Worm (Caenorhabditis elegans) whole organism, L4 larva: Measurements from ENCODE around the gene gsto-2.

Experiments
- D1046.2 ChIP-seq: fragments of 200-800 bp; sonication (Bioruptor generic); IDR thresholded peaks from 2 replicates; pipeline ENCODE4 v1.3.6; 2022; ENCODE audit warnings: missing genetic modification characterization, missing compliant biosample characterization
- F26F4.8 ChIP-seq: fragments of 200-800 bp; sonication (Bioruptor generic); conservative IDR thresholded peaks from 2 replicates; pipeline ENCODE4 v1.3.6; 2022; ENCODE audit warnings: missing genetic modification characterization, missing compliant biosample characterization
- R02D3.7 ChIP-seq: fragments of 150-350 bp; sonication (generic microtip); optimal IDR thresholded peaks from 3 replicates; lab custom pipeline; 2014; ENCODE audit warnings: missing biosample characterization, missing genetic modification characterization
- T20F7.1 ChIP-seq: fragments of 200-800 bp; sonication (Bioruptor generic); optimal IDR thresholded peaks from 2 replicates; lab custom pipeline; 2018; ENCODE audit warnings: mild to moderate bottlenecking, missing genetic modification characterization, missing compliant biosample characterization
- ZK337.2 ChIP-seq: fragments of 200-800 bp; sonication (Bioruptor generic); IDR thresholded peaks from 2 replicates; pipeline ENCODE4 v1.3.6; 2022; ENCODE audit warnings: missing genetic modification reagents, missing genetic modification characterization, missing compliant biosample characterization
- aha-1 ChIP-seq: fragments of 150-350 bp; peaks from one replicate; lab custom pipeline; 2014; ENCODE audit warnings: missing biosample characterization, missing genetic modification characterization
- aly-2 ChIP-seq: sonication (generic microtip); optimal IDR thresholded peaks from 2 replicates; lab custom pipeline; 2018; ENCODE audit warnings: missing biosample characterization, missing genetic modification characterization
- ama-1 ChIP-seq: fragments of 150-350 bp; optimal IDR thresholded peaks from 2 replicates; lab custom pipeline; 2014; ENCODE audit warnings: inconsistent platforms, mixed read lengths
- attf-4 ChIP-seq: sonication (generic microtip); optimal IDR thresholded peaks from 3 replicates; lab custom pipeline; 2017; ENCODE audit warnings: missing biosample characterization, missing genetic modification characterization
- ceh-20 ChIP-seq: fragments of 200-800 bp; sonication (Bioruptor generic); IDR thresholded peaks from 2 replicates; pipeline ENCODE4 v1.3.6; 2022; ENCODE audit warnings: missing genetic modification reagents, missing genetic modification characterization, missing compliant biosample characterization
- ceh-28 ChIP-seq: fragments of 150-350 bp; optimal IDR thresholded peaks from 2 replicates; lab custom pipeline; 2014; ENCODE audit warnings: missing biosample characterization, missing genetic modification reagents, missing genetic modification characterization
- ceh-32 ChIP-seq: sonication (generic microtip); optimal IDR thresholded peaks from 2 replicates; lab custom pipeline; 2016; ENCODE audit warnings: mild to moderate bottlenecking, missing genetic modification characterization, missing compliant biosample characterization; ENCODE audit not compliant: poor library complexity
- ceh-44 ChIP-seq: fragments of 200-800 bp; sonication (Bioruptor generic); IDR thresholded peaks from 2 replicates; pipeline ENCODE4 v1.3.6; 2022; ENCODE audit warnings: missing genetic modification reagents, missing genetic modification characterization, missing compliant biosample characterization
- ceh-62 ChIP-seq: sonication (generic microtip); optimal IDR thresholded peaks from 2 replicates; lab custom pipeline; 2017; ENCODE audit warnings: missing biosample characterization, missing genetic modification characterization
- ctbp-1 ChIP-seq: fragments of 200-800 bp; sonication (Bioruptor generic); IDR thresholded peaks from 2 replicates; pipeline ENCODE4 v1.3.6; 2022; ENCODE audit warnings: missing genetic modification reagents, missing genetic modification characterization, missing compliant biosample characterization
- daf-16 ChIP-seq, 3 experiments: sonication (generic microtip); optimal IDR thresholded peaks; 2 replicates each; lab custom pipeline; 2016 to 2017; ENCODE audit warnings: missing genetic modification characterization in 3 of 3, missing genetic modification reagents in 3 of 3, mild to moderate bottlenecking in 2 of 3, missing compliant biosample characterization in 2 of 3, missing biosample characterization in 1 of 3, moderate library complexity in 1 of 3
- daf-19 ChIP-seq: fragments of 200-800 bp; sonication (Bioruptor generic); conservative IDR thresholded peaks from 2 replicates; pipeline ENCODE4 v1.3.6; 2022; ENCODE audit warnings: missing genetic modification characterization, missing compliant biosample characterization
- daf-8 ChIP-seq: fragments of 200-800 bp; sonication (Bioruptor generic); IDR thresholded peaks from 2 replicates; pipeline ENCODE4 v1.3.6; 2022; ENCODE audit warnings: missing genetic modification characterization, missing compliant biosample characterization
- dmd-6 ChIP-seq: fragments of 200-800 bp; sonication (Bioruptor generic); IDR thresholded peaks from 2 replicates; pipeline ENCODE4 v1.3.6; 2022; ENCODE audit warnings: missing genetic modification reagents, missing genetic modification characterization, missing compliant biosample characterization
- dmd-9 ChIP-seq: fragments of 200-800 bp; sonication (Bioruptor generic); IDR thresholded peaks from 2 replicates; pipeline ENCODE4 v1.3.6; 2022; ENCODE audit warnings: missing genetic modification reagents, missing genetic modification characterization, missing compliant biosample characterization
- dpl-1 ChIP-seq: fragments of 150-350 bp; optimal IDR thresholded peaks from 2 replicates; lab custom pipeline; 2014; ENCODE audit warnings: missing biosample characterization, missing genetic modification reagents, missing genetic modification characterization
- egl-27 ChIP-seq: sonication (generic microtip); optimal IDR thresholded peaks from 3 replicates; lab custom pipeline; 2017; ENCODE audit warnings: missing biosample characterization, missing genetic modification reagents, missing genetic modification characterization
- egl-43 ChIP-seq: fragments of 200-800 bp; sonication (Bioruptor generic); IDR thresholded peaks from 2 replicates; pipeline ENCODE4 v1.3.6; 2022; ENCODE audit warnings: missing genetic modification reagents, missing genetic modification characterization, missing compliant biosample characterization
- fkh-10 ChIP-seq: fragments of 150-350 bp; optimal IDR thresholded peaks from 2 replicates; lab custom pipeline; 2014; ENCODE audit warnings: missing biosample characterization, missing genetic modification reagents, missing genetic modification characterization
- hif-1 ChIP-seq, 2 experiments: sonication (generic microtip); optimal IDR thresholded peaks; 2 replicates each; lab custom pipeline; 2016 to 2017; ENCODE audit warnings: missing compliant biosample characterization in 2 of 2, missing genetic modification characterization in 2 of 2, missing genetic modification reagents in 2 of 2, missing genotype in 2 of 2, mild to moderate bottlenecking in 1 of 2
- hlh-11 ChIP-seq: fragments of 200-800 bp; sonication (Bioruptor generic); optimal IDR thresholded peaks from 2 replicates; lab custom pipeline; 2018; ENCODE audit warnings: mild to moderate bottlenecking, missing genetic modification characterization, missing compliant biosample characterization
- hmg-1.1 ChIP-seq: fragments of 200-800 bp; sonication (Bioruptor generic); IDR thresholded peaks from 2 replicates; pipeline ENCODE4 v1.3.6; 2022; ENCODE audit warnings: missing genetic modification reagents, missing genetic modification characterization, missing compliant biosample characterization
- lin-29 ChIP-seq: fragments of 200-800 bp; sonication (Bioruptor generic); IDR thresholded peaks from 2 replicates; pipeline ENCODE4 v1.3.6; 2022; ENCODE audit warnings: missing genetic modification reagents, missing genetic modification characterization, missing compliant biosample characterization
- lin-38 ChIP-seq: fragments of 200-800 bp; sonication (Bioruptor generic); IDR thresholded peaks from 2 replicates; pipeline ENCODE4 v1.3.6; 2022; ENCODE audit warnings: missing genetic modification reagents, missing genetic modification characterization, missing compliant biosample characterization
- lin-39 ChIP-seq: fragments of 150-350 bp; optimal IDR thresholded peaks from 2 replicates; lab custom pipeline; 2014; ENCODE audit warnings: missing biosample characterization, missing genetic modification reagents, missing genetic modification characterization
- lir-3 ChIP-seq: sonication (generic microtip); optimal IDR thresholded peaks from 2 replicates; lab custom pipeline; 2016; ENCODE audit warnings: mild to moderate bottlenecking, missing genetic modification characterization, missing compliant biosample characterization
- lsy-2 ChIP-seq, 2 experiments: fragments of 150-350 bp in 1 of 2; sonication (generic microtip) in 1 of 2; optimal IDR thresholded peaks; 2 replicates each; lab custom pipeline; 2014 to 2017; ENCODE audit warnings: missing biosample characterization in 2 of 2, missing genetic modification characterization in 2 of 2
- madf-5 ChIP-seq, 2 experiments: fragments of 200-800 bp; sonication (Bioruptor generic); IDR thresholded peaks; 2 replicates each; pipeline ENCODE4 v1.3.6; 2022; ENCODE audit warnings: missing compliant biosample characterization in 2 of 2, missing genetic modification characterization in 2 of 2
- madf-9 ChIP-seq: fragments of 200-800 bp; sonication (Bioruptor generic); conservative IDR thresholded peaks from 2 replicates; pipeline ENCODE4 v1.3.6; 2022; ENCODE audit warnings: missing genetic modification reagents, missing genetic modification characterization, missing compliant biosample characterization
- mdl-1 ChIP-seq, 2 experiments: fragments of 150-350 bp in 1 of 2; sonication (generic microtip) in 1 of 2; optimal IDR thresholded peaks; 2 replicates each; lab custom pipeline; 2014 to 2017; ENCODE audit warnings: missing biosample characterization in 2 of 2, missing genetic modification characterization in 2 of 2
- mep-1 ChIP-seq: fragments of 150-350 bp; sonication (generic microtip); optimal IDR thresholded peaks from 3 replicates; lab custom pipeline; 2014; ENCODE audit warnings: missing biosample characterization, missing genetic modification characterization
- mes-2 ChIP-seq: sonication (generic microtip); optimal IDR thresholded peaks from 2 replicates; lab custom pipeline; 2016; ENCODE audit warnings: missing genotype, mild to moderate bottlenecking, missing genetic modification characterization, missing compliant biosample characterization; ENCODE audit not compliant: poor library complexity, severe bottlenecking
- mxl-3 ChIP-seq: fragments of 200-800 bp; sonication (Bioruptor generic); optimal IDR thresholded peaks from 2 replicates; lab custom pipeline; 2018; ENCODE audit warnings: mild to moderate bottlenecking, missing genetic modification characterization, missing compliant biosample characterization
- nhr-10 ChIP-seq: fragments of 150-350 bp; optimal IDR thresholded peaks from 2 replicates; lab custom pipeline; 2014; ENCODE audit warnings: missing biosample characterization, missing genetic modification characterization
- nhr-11 ChIP-seq: fragments of 150-350 bp; optimal IDR thresholded peaks from 2 replicates; lab custom pipeline; 2014; ENCODE audit warnings: missing biosample characterization, missing genetic modification characterization
- nhr-111 ChIP-seq: fragments of 200-800 bp; sonication (Bioruptor generic); optimal IDR thresholded peaks from 2 replicates; lab custom pipeline; 2018; ENCODE audit warnings: mild to moderate bottlenecking, missing genetic modification characterization, missing compliant biosample characterization
- nhr-237 ChIP-seq: sonication (generic microtip); optimal IDR thresholded peaks from 2 replicates; lab custom pipeline; 2017; ENCODE audit warnings: missing biosample characterization, missing genetic modification characterization
- nhr-25 ChIP-seq: sonication (generic microtip); optimal IDR thresholded peaks from 2 replicates; lab custom pipeline; 2017; ENCODE audit warnings: missing genetic modification characterization, mild to moderate bottlenecking, missing compliant biosample characterization, antibody characterized with exemption, moderate library complexity, borderline replicate concordance; ENCODE audit not compliant: insufficient read depth
- nhr-41 ChIP-seq: fragments of 200-800 bp; sonication (Bioruptor generic); IDR thresholded peaks from 2 replicates; pipeline ENCODE4 v1.3.6; 2022; ENCODE audit warnings: missing genetic modification reagents, missing genetic modification characterization, missing compliant biosample characterization
- nhr-42 ChIP-seq: fragments of 200-800 bp; sonication (Bioruptor generic); IDR thresholded peaks from 2 replicates; pipeline ENCODE4 v1.3.6; 2022; ENCODE audit warnings: missing genetic modification characterization, missing compliant biosample characterization
- nhr-48 ChIP-seq: sonication (generic microtip); optimal IDR thresholded peaks from 2 replicates; lab custom pipeline; 2016; ENCODE audit warnings: mild to moderate bottlenecking, missing genetic modification characterization, missing compliant biosample characterization
- saeg-2 ChIP-seq: fragments of 200-800 bp; sonication (Bioruptor generic); IDR thresholded peaks from 2 replicates; pipeline ENCODE4 v1.3.6; 2022; ENCODE audit warnings: missing genetic modification reagents, missing genetic modification characterization, missing compliant biosample characterization
- tra-1 ChIP-seq: fragments of 200-800 bp; sonication (Bioruptor generic); IDR thresholded peaks from 2 replicates; pipeline ENCODE4 v1.3.6; 2022; ENCODE audit warnings: missing genetic modification reagents, missing genetic modification characterization, missing compliant biosample characterization
- unc-130 ChIP-seq: sonication (generic microtip); optimal IDR thresholded peaks from 2 replicates; lab custom pipeline; 2016; ENCODE audit warnings: missing genetic modification reagents, missing genetic modification characterization, missing compliant biosample characterization
- zfp-3 ChIP-seq: fragments of 200-800 bp; sonication (Bioruptor generic); conservative IDR thresholded peaks from 2 replicates; pipeline ENCODE4 v1.3.6; 2022; ENCODE audit warnings: missing genetic modification reagents, missing genetic modification characterization, missing compliant biosample characterization
- zip-2 ChIP-seq: fragments of 150-350 bp; optimal IDR thresholded peaks from 2 replicates; lab custom pipeline; 2014; ENCODE audit warnings: missing biosample characterization, missing genetic modification characterization
- ztf-11 ChIP-seq: fragments of 150-350 bp; optimal IDR thresholded peaks from 2 replicates; lab custom pipeline; 2014; ENCODE audit warnings: missing biosample characterization, missing genetic modification characterization

Gene gsto-2

DNA sequence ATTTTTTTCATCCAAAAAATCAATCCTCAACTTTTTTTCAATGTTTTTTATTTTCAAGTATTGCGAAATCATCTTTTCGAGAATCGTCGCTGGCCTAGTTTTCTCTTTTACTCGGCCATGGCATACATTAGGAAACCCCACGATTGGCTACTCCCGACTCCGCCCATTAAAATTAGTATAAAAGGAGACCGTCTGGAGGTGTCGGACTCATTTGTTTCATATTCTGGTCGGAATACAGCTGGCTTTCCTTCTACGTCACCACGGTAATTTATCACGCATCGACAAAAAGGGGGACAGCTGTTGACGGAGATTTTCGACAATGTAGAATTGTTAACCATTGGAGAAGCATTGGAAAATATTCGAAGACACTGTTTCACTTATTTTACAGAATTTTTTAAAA, 25.6 kb upstream of the gsto-2 start (continued):
- TF ChIP-seq D1046.2 (no peak), nhr-25 (tag; lab: Kevin White, UChicago) (no peak), T20F7.1 (GFP tag; lab: Kevin White, UChicago) (no peak), mep-1 (peak; percentile 57), saeg-2 (GFP tag; lab: Robert Waterston, UW) (no peak), zfp-3 (GFP tag; lab: Robert Waterston, UW) (no peak), madf-9 (GFP tag; lab: Robert Waterston, UW) (0 out of 2 replicates have a peak, but pooled peaks have one; percentile 34), ceh-20 (GFP tag; lab: Robert Waterston, UW) (no peak), nhr-11 (no peak), daf-16 (GFP tag; optimal IDR thresholded peaks at IDR 0.05; lab: Kevin White, UChicago) (no peak), daf-16 (tag; optimal IDR thresholded peaks at IDR 0.05; lab: Kevin White, UChicago) (no peak), ztf-11 (tag; lab: Kevin White, UChicago) (no peak), daf-8 (GFP tag; lab: Robert Waterston, UW) (no peak), ceh-28 (tag; lab: Kevin White, UChicago) (no peak), zip-2 (no peak), ctbp-1 (no peak), mes-2 (tag; lab: Kevin White, UChicago) (peak; percentile 93), nhr-10 (tag; lab: Kevin White, UChicago) (no peak), R02D3.7 (tag; lab: Kevin White, UChicago) (no peak), hmg-1.1 (GFP tag; lab: Robert Waterston, UW) (peak; percentile 46), ceh-32 (no peak), madf-5 (GFP tag; IDR thresholded peaks at IDR 0.05; lab: Robert Waterston, UW) (no peak), hif-1 (tag; optimal IDR thresholded peaks at IDR 0.05; lab: Kevin White, UChicago) (peak in 1 of 2 experiments; percentile 55), dmd-9 (GFP tag; lab: Robert Waterston, UW) (no peak), dmd-6 (no peak), fkh-10 (GFP tag; lab: Kevin White, UChicago) (peak; percentile 3), ama-1 (no peak), lir-3 (tag; lab: Kevin White, UChicago) (no peak), hlh-11 (peak; percentile 43), mdl-1 (tag; optimal IDR thresholded peaks at IDR 0.05; lab: Kevin White, UChicago) (no peak), egl-43 (GFP tag; lab: Robert Waterston, UW) (no peak), lsy-2 (tag; optimal IDR thresholded peaks at IDR 0.05; lab: Kevin White, UChicago) (peak; percentile 27 to 87), F26F4.8 (no peak), nhr-41 (no peak), lin-39 (tag; lab: Kevin White, UChicago) (no peak), lin-29 (GFP tag; lab: Robert Waterston, UW) (no peak), dpl-1 (GFP tag; lab: Kevin White, UChicago) (peak; percentile 53), ceh-62 (tag; lab: Kevin White, UChicago) (no peak), aly-2 (tag; lab: Kevin White, UChicago) (no peak), nhr-48 (tag; lab: Kevin White, UChicago) (no peak), lin-38 (GFP tag; lab: Robert Waterston, UW) (no peak), nhr-111 (GFP tag; lab: Kevin White, UChicago) (no peak), ZK337.2 (GFP tag; lab: Robert Waterston, UW) (0 out of 2 replicates have a peak, but pooled peaks have one; percentile 34), mxl-3 (no peak), unc-130 (GFP tag; lab: Kevin White, UChicago) (no peak), aha-1 (tag; lab: Kevin White, UChicago) (peak; percentile 10), egl-27 (tag; lab: Kevin White, UChicago) (no peak), attf-4 (tag; lab: Kevin White, UChicago) (no peak), tra-1 (GFP tag; lab: Robert Waterston, UW) (no peak), daf-19 (GFP tag; lab: Robert Waterston, UW) (no peak), nhr-237 (tag; lab: Kevin White, UChicago) (no peak), ceh-44 (GFP tag; lab: Robert Waterston, UW) (no peak), nhr-42 (GFP tag; lab: Robert Waterston, UW) (no peak)
